Fruit fly (Drosophila melanogaster): ENCODE data around the gene CG43403.

DNA sequence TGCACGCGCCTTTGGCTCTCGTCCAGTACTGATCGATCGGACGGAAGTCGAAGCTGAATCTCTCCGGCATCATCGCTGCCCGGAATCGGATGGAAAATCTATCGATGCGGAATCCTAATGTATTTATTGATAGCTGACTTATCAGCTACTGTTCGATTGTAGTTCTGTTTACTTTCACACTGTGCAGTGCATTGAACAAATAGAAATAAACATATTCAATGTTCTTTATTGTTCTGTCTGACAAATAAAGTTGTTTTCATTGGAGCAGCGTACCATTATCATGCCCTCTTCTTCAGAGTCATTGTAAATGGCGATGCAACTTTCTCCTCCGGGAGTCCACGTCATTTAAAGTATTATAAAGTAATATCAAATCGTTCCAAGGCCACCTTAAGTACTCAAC lies 47.0 kb upstream of the CG43403 start, which contains the start of gene Cyp309a2:
- TF ChIP-seq CTCF (optimal IDR thresholded peaks at IDR 0.05) = no peak
- no peak for TF ChIP-seq CG8478 (optimal IDR thresholded peaks at IDR 0.05)
